Worm (Caenorhabditis elegans): ENCODE data around the gene gly-10.

The gly-10 gene

ce11 chrIV:13826363-13826762 is 47.5 kb downstream of the gly-10 start (continued):
- TF ChIP-seq ztf-7 (tag; optimal IDR thresholded peaks at IDR 0.05) (peak; percentile 48), F44E2.7 (GFP tag; IDR thresholded peaks at IDR 0.05) (no peak), ama-1 (optimal IDR thresholded peaks at IDR 0.05) (no peak), dve-1 (tag; optimal IDR thresholded peaks at IDR 0.05; ENCODE audit: insufficient read depth) (peak; percentile 93), lin-13 (GFP tag; optimal IDR thresholded peaks at IDR 0.05) (peak; percentile 5), pha-4 (GFP tag; IDR thresholded peaks at IDR 0.05) (no peak), pha-4 (tag; optimal IDR thresholded peaks at IDR 0.05) (peak; percentile 1), mdl-1 (tag; optimal IDR thresholded peaks at IDR 0.05) (peak in 1 of 2 experiments; percentile 38), unc-62 (GFP tag; optimal IDR thresholded peaks at IDR 0.05 in 1 of 2) (no peak), unc-62 (tag; optimal IDR thresholded peaks at IDR 0.05) (no peak), nhr-41 (GFP tag; IDR thresholded peaks at IDR 0.05) (no peak), skn-1 (tag; optimal IDR thresholded peaks at IDR 0.05) (no peak), nhr-48 (tag; optimal IDR thresholded peaks at IDR 0.05) (peak; percentile 41)

DNA sequence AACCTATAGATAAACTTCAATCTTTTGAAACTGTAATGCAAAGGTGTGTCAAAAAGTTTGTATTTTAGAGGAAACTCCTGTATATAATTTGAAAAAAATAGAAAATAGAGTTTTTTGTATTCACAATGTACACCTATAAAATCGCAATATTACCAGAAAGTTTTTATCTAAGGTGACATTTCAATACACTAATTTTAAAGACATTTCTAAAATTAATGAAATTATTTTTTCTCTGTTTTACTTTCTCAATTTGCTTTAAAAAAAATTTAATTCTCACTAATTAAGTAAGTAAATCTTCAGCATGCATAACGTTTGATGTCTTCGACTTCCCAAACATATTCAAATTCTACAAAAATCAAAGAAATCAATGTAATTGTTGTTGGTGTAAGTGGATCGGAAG is 48.7 kb downstream of the gly-10 start, which contains the start of gene rga-5:
Gene rga-5, plus strand, starts transcription at position 301 of the 400 bp plus-strand sequence.
- TF ChIP-seq F37D6.2 (tag; optimal IDR thresholded peaks at IDR 0.05) (no peak), F26F4.8 (GFP tag; conservative IDR thresholded peaks at IDR 0.05) (no peak), R02D3.7 (tag; optimal IDR thresholded peaks at IDR 0.05) (no peak), T20F7.1 (GFP tag; optimal IDR thresholded peaks at IDR 0.05) (no peak), madf-5 (GFP tag; IDR thresholded peaks at IDR 0.05) (no peak), nhr-25 (tag; optimal IDR thresholded peaks at IDR 0.05; ENCODE audit: borderline replicate concordance, insufficient read depth) (no peak), pqm-1 (tag; optimal IDR thresholded peaks at IDR 0.05) (no peak), hlh-30 (tag; optimal IDR thresholded peaks at IDR 0.05; ENCODE audit: insufficient read depth) (no peak), jun-1 (tag; optimal IDR thresholded peaks at IDR 0.05) (no peak), lin-29 (GFP tag; IDR thresholded peaks at IDR 0.05) (no peak), mep-1 (tag; optimal IDR thresholded peaks at IDR 0.05) (no peak), ZK546.5 (tag; optimal IDR thresholded peaks at IDR 0.05) (no peak), zip-2 (tag; optimal IDR thresholded peaks at IDR 0.05) (no peak), ceh-20 (GFP tag; IDR thresholded peaks at IDR 0.05) (no peak), T26A8.4 (GFP tag; IDR thresholded peaks at IDR 0.05) (no peak)
